Worm (Caenorhabditis elegans): Measurements from ENCODE around the gene srh-68.

srh-68 gene

ce11 chrII:12502784-12503183, 4.4 kb upstream of the srh-68 start, which contains the start of gene ador-1:
Gene ador-1 (minus strand): TSS chrII:12502884.
- TF ChIP-seq flt-1 (GFP tag; IDR thresholded peaks at IDR 0.05) = no peak
- TF ChIP-seq T22C8.4 (GFP tag; IDR thresholded peaks at IDR 0.05) = no peak
- TF ChIP-seq ref-1 (GFP tag; conservative IDR thresholded peaks at IDR 0.05) = no peak
- no peak for TF ChIP-seq ztf-29 (GFP tag; IDR thresholded peaks at IDR 0.05)
- TF ChIP-seq med-1 (GFP tag; optimal IDR thresholded peaks at IDR 0.05; ENCODE audit: insufficient read depth) = no peak
- TF ChIP-seq ztf-23 (GFP tag; IDR thresholded peaks at IDR 0.05) = no peak
- no peak for TF ChIP-seq cog-1 (tag; optimal IDR thresholded peaks at IDR 0.05)
- TF ChIP-seq klf-2 (GFP tag; conservative IDR thresholded peaks at IDR 0.05) = no peak
- TF ChIP-seq tab-1 (GFP tag; IDR thresholded peaks at IDR 0.05) = no peak

ce11 chrII:12506511-12506910, 627 bp upstream of the srh-68 start:
- TF ChIP-seq ref-1 (GFP tag; conservative IDR thresholded peaks at IDR 0.05) = no peak
- TF ChIP-seq med-1 (GFP tag; optimal IDR thresholded peaks at IDR 0.05; ENCODE audit: insufficient read depth) = no peak
- TF ChIP-seq klf-2 (GFP tag; conservative IDR thresholded peaks at IDR 0.05) = no peak
- no peak for TF ChIP-seq cog-1 (tag; optimal IDR thresholded peaks at IDR 0.05)
- no peak for TF ChIP-seq ztf-23 (GFP tag; IDR thresholded peaks at IDR 0.05)
- no peak for TF ChIP-seq tab-1 (GFP tag; IDR thresholded peaks at IDR 0.05)
- no peak for TF ChIP-seq T22C8.4 (GFP tag; IDR thresholded peaks at IDR 0.05)
- TF ChIP-seq flt-1 (GFP tag; IDR thresholded peaks at IDR 0.05) = no peak
- TF ChIP-seq ztf-29 (GFP tag; IDR thresholded peaks at IDR 0.05) = no peak

- no peak for TF ChIP-seq ref-1 (GFP tag; conservative IDR thresholded peaks at IDR 0.05)
- TF ChIP-seq tab-1 (GFP tag; IDR thresholded peaks at IDR 0.05) = no peak
- no peak for TF ChIP-seq flt-1 (GFP tag; IDR thresholded peaks at IDR 0.05)
- no peak for TF ChIP-seq med-1 (GFP tag; optimal IDR thresholded peaks at IDR 0.05; ENCODE audit: insufficient read depth)
- TF ChIP-seq T22C8.4 (GFP tag; IDR thresholded peaks at IDR 0.05) = no peak
- TF ChIP-seq ztf-29 (GFP tag; IDR thresholded peaks at IDR 0.05) = no peak
- TF ChIP-seq cog-1 (tag; optimal IDR thresholded peaks at IDR 0.05) = no peak
- TF ChIP-seq klf-2 (GFP tag; conservative IDR thresholded peaks at IDR 0.05) = no peak
- no peak for TF ChIP-seq ztf-23 (GFP tag; IDR thresholded peaks at IDR 0.05)
These were observed 1.5 kb downstream of the srh-68 start, which contains the start of gene srh-67 for ce11 chrII:12508650-12509049. Gene srh-67 (plus strand): TSS chrII:12508950.

DNA sequence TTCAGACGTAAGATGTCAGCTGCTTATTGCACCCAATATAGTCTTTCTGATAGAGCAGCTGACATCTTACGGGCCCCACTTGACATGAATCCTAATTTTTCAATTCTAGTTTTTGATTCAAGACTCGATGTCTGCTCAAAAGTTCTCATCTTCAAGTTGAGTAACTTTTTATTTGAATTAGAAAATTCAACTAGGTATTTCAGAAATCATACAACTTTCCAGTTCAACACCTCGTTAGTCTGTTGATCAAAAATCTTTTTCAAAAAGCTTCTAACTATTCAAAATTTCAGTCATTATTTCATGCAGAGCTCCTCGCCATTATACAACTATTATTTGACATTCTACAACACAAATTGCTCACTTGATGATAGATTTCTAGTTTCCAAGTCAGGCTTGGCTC, 4.7 kb downstream of the srh-68 start, which contains the start of gene srh-73:
srh-73 (plus strand) TSS at position 301 of the 400 bp plus-strand sequence.
- TF ChIP-seq ztf-23 (GFP tag; IDR thresholded peaks at IDR 0.05) = no peak
- TF ChIP-seq tab-1 (GFP tag; IDR thresholded peaks at IDR 0.05) = no peak
- TF ChIP-seq T22C8.4 (GFP tag; IDR thresholded peaks at IDR 0.05) = no peak
- TF ChIP-seq med-1 (GFP tag; optimal IDR thresholded peaks at IDR 0.05; ENCODE audit: insufficient read depth) = no peak
- no peak for TF ChIP-seq cog-1 (tag; optimal IDR thresholded peaks at IDR 0.05)
- no peak for TF ChIP-seq ref-1 (GFP tag; conservative IDR thresholded peaks at IDR 0.05)
- TF ChIP-seq flt-1 (GFP tag; IDR thresholded peaks at IDR 0.05) = no peak
- TF ChIP-seq klf-2 (GFP tag; conservative IDR thresholded peaks at IDR 0.05) = no peak
- no peak for TF ChIP-seq ztf-29 (GFP tag; IDR thresholded peaks at IDR 0.05)

- no peak for TF ChIP-seq cog-1 (tag; optimal IDR thresholded peaks at IDR 0.05)
- TF ChIP-seq flt-1 (GFP tag; IDR thresholded peaks at IDR 0.05) = no peak
- no peak for TF ChIP-seq ref-1 (GFP tag; conservative IDR thresholded peaks at IDR 0.05)
- no peak for TF ChIP-seq klf-2 (GFP tag; conservative IDR thresholded peaks at IDR 0.05)
These were observed 7.5 kb downstream of the srh-68 start, which contains the start of gene srh-69 for ce11 chrII:12514620-12515019. Gene srh-69 (minus strand): TSS chrII:12514720.

- TF ChIP-seq ref-1 (GFP tag; conservative IDR thresholded peaks at IDR 0.05) = no peak
These were observed 9.2 kb downstream of the srh-68 start, which contains the start of gene srh-61 for ce11 chrII:12516313-12516712. Gene srh-61 (minus strand): TSS chrII:12516413.

ce11 chrII:12518008-12518407, 10.9 kb downstream of the srh-68 start:
- TF ChIP-seq klf-2 (GFP tag; conservative IDR thresholded peaks at IDR 0.05) (no peak), ref-1 (GFP tag; conservative IDR thresholded peaks at IDR 0.05) (no peak), cog-1 (tag; optimal IDR thresholded peaks at IDR 0.05) (no peak)

ce11 chrII:12518809-12519344, 11.7 kb downstream of the srh-68 start, which contains the start of gene srh-70:
Gene srh-70 (minus strand): TSS chrII:12518859.
- TF ChIP-seq klf-2 (GFP tag; conservative IDR thresholded peaks at IDR 0.05) (no peak), ref-1 (GFP tag; conservative IDR thresholded peaks at IDR 0.05) (no peak), ztf-23 (GFP tag; IDR thresholded peaks at IDR 0.05) (no peak), flt-1 (GFP tag; IDR thresholded peaks at IDR 0.05) (no peak), ztf-29 (GFP tag; IDR thresholded peaks at IDR 0.05) (no peak), T22C8.4 (GFP tag; IDR thresholded peaks at IDR 0.05) (no peak), med-1 (GFP tag; optimal IDR thresholded peaks at IDR 0.05; ENCODE audit: insufficient read depth) (no peak), tab-1 (GFP tag; IDR thresholded peaks at IDR 0.05) (no peak), cog-1 (tag; optimal IDR thresholded peaks at IDR 0.05) (no peak)

DNA sequence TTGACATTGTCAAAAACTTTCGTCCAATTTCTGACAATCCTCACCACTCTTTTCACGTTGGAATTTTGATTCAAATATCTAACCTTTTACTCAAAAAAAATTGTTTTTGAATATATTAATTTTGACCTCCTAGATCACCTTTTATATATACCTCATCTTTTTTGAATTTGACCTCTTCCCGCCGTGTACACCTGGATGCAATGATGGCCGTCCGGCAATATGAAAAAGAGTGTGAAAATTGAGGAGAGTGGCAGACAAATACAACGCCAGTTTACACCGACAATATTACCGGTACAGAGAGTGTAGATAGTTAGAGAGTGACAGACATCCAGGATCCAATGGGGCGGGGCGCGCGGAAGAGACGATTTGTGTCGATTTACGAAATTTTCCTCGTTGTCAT, 12.5 kb downstream of the srh-68 start, which contains the start of gene ceh-99:
ceh-99 (plus strand) TSS at position 366 of the 400 bp plus-strand sequence.
- 0 out of 2 replicates have a peak, but pooled peaks have one; percentile 33 for TF ChIP-seq flt-1 (GFP tag; IDR thresholded peaks at IDR 0.05)
- TF ChIP-seq ztf-23 (GFP tag; IDR thresholded peaks at IDR 0.05) = no peak
- no peak for TF ChIP-seq med-1 (GFP tag; optimal IDR thresholded peaks at IDR 0.05; ENCODE audit: insufficient read depth)

DNA sequence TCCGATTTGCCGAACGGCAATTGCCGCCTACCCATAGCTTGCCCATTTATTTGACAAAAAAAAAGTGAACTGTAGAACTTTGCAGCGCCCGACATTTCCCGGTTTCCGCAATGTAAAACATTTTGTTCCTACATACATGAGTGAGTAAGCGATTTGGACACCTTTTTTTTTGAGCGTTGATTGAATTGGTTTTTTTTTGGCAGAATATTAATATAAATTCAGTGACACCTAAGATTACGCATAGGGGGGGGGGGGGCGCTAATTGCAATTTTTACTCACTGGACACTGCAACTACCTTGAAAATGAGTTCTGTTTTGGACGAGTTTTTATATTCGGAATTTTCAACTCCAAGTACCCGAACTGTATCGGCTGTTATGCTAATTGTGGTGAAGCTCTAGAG, 18.4 kb downstream of the srh-68 start, which contains the start of gene srx-118:
srx-118 (plus strand) TSS at position 301 of the 400 bp plus-strand sequence.
- TF ChIP-seq T22C8.4 (GFP tag; IDR thresholded peaks at IDR 0.05) (no peak), cog-1 (tag; optimal IDR thresholded peaks at IDR 0.05) (no peak), ztf-29 (GFP tag; IDR thresholded peaks at IDR 0.05) (no peak), tab-1 (GFP tag; IDR thresholded peaks at IDR 0.05) (no peak), flt-1 (GFP tag; IDR thresholded peaks at IDR 0.05) (no peak), klf-2 (GFP tag; conservative IDR thresholded peaks at IDR 0.05) (no peak), ztf-23 (GFP tag; IDR thresholded peaks at IDR 0.05) (no peak), med-1 (GFP tag; optimal IDR thresholded peaks at IDR 0.05; ENCODE audit: insufficient read depth) (no peak), ref-1 (GFP tag; conservative IDR thresholded peaks at IDR 0.05) (no peak)

All from whole organism, midembryonic.